Worm (Caenorhabditis elegans) whole organism, midembryonic: ENCODE data around the gene srj-10.

Experiments used
- T22C8.4 ChIP-seq: fragments of 200-800 bp; sonication (Bioruptor generic); IDR thresholded peaks from 2 replicates; pipeline ENCODE4 v1.3.6; 2022; ENCODE audit warnings: missing genetic modification characterization, missing compliant biosample characterization
- cog-1 ChIP-seq: sonication (generic microtip); optimal IDR thresholded peaks from 2 replicates; lab custom pipeline; 2016; ENCODE audit warnings: missing genetic modification characterization, missing compliant biosample characterization
- flt-1 ChIP-seq: fragments of 200-800 bp; sonication (Bioruptor generic); IDR thresholded peaks from 2 replicates; pipeline ENCODE4 v1.3.6; 2022; ENCODE audit warnings: missing genetic modification characterization, missing compliant biosample characterization
- klf-2 ChIP-seq: fragments of 200-800 bp; sonication (Bioruptor generic); conservative IDR thresholded peaks from 2 replicates; pipeline ENCODE4 v1.3.6; 2022; ENCODE audit warnings: missing genetic modification reagents, missing genetic modification characterization, missing compliant biosample characterization
- med-1 ChIP-seq: sonication (generic microtip); optimal IDR thresholded peaks from 2 replicates; lab custom pipeline; 2017; ENCODE audit warnings: missing genetic modification characterization, mild to moderate bottlenecking, missing compliant biosample characterization, antibody characterized with exemption, missing genetic modification reagents; ENCODE audit not compliant: insufficient read depth
- ref-1 ChIP-seq: fragments of 200-800 bp; sonication (Bioruptor generic); conservative IDR thresholded peaks from 2 replicates; pipeline ENCODE4 v1.3.6; 2022; ENCODE audit warnings: missing genetic modification reagents, missing genetic modification characterization, missing compliant biosample characterization
- tab-1 ChIP-seq: fragments of 200-800 bp; sonication (Bioruptor generic); IDR thresholded peaks from 2 replicates; pipeline ENCODE4 v1.3.6; 2022; ENCODE audit warnings: missing genetic modification characterization, missing compliant biosample characterization
- ztf-23 ChIP-seq: fragments of 200-800 bp; sonication (Bioruptor generic); IDR thresholded peaks from 2 replicates; pipeline ENCODE4 v1.3.6; 2022; ENCODE audit warnings: missing genetic modification reagents, missing genetic modification characterization, missing compliant biosample characterization
- ztf-29 ChIP-seq: fragments of 200-800 bp; sonication (Bioruptor generic); IDR thresholded peaks from 2 replicates; pipeline ENCODE4 v1.3.6; 2022; ENCODE audit warnings: missing genetic modification reagents, missing genetic modification characterization, missing compliant biosample characterization

Gene srj-10

ce11 chrV:16094284-16094683, 20.5 kb upstream of the srj-10 start, which contains the start of gene F22B8.7:
Gene F22B8.7 (plus strand): TSS chrV:16094584.
- TF ChIP-seq cog-1 (tag; lab: Kevin White, UChicago) (no peak), flt-1 (no peak), med-1 (GFP tag; lab: Kevin White, UChicago) (no peak), ztf-29 (GFP tag; lab: Robert Waterston, UW) (no peak), ref-1 (GFP tag; lab: Robert Waterston, UW) (no peak), klf-2 (GFP tag; lab: Robert Waterston, UW) (no peak), tab-1 (GFP tag; lab: Robert Waterston, UW) (no peak)

ce11 chrV:16090685-16091084, 16.9 kb upstream of the srj-10 start, which contains the start of gene F22B8.3:
Gene F22B8.3 (plus strand): TSS chrV:16090985.
- TF ChIP-seq med-1 (GFP tag; lab: Kevin White, UChicago) (no peak), ztf-29 (GFP tag; lab: Robert Waterston, UW) (no peak), cog-1 (tag; lab: Kevin White, UChicago) (no peak)

ce11 chrV:16080678-16081077, 6.9 kb upstream of the srj-10 start:
- TF ChIP-seq flt-1 (no peak), T22C8.4 (no peak), ztf-29 (GFP tag; lab: Robert Waterston, UW) (no peak), med-1 (GFP tag; lab: Kevin White, UChicago) (no peak), ref-1 (GFP tag; lab: Robert Waterston, UW) (no peak), tab-1 (GFP tag; lab: Robert Waterston, UW) (no peak), klf-2 (GFP tag; lab: Robert Waterston, UW) (no peak), cog-1 (tag; lab: Kevin White, UChicago) (no peak), ztf-23 (no peak)

- TF ChIP-seq T22C8.4: no peak
- TF ChIP-seq ztf-23: no peak
- TF ChIP-seq ztf-29 (GFP tag; lab: Robert Waterston, UW): no peak
- TF ChIP-seq cog-1 (tag; lab: Kevin White, UChicago): no peak
- TF ChIP-seq tab-1 (GFP tag; lab: Robert Waterston, UW): no peak
- no peak for TF ChIP-seq flt-1
- no peak for TF ChIP-seq med-1 (GFP tag; lab: Kevin White, UChicago)
- TF ChIP-seq klf-2 (GFP tag; lab: Robert Waterston, UW): no peak
- TF ChIP-seq ref-1 (GFP tag; lab: Robert Waterston, UW): no peak
Measured at ce11 chrV:16080039-16080438, 6.3 kb upstream of the srj-10 start.

ce11 chrV:16075250-16075709, 1.5 kb upstream of the srj-10 start, which contains the start of the genes F14H3.12 and srj-29:
Gene F14H3.12 (minus strand): TSS chrV:16075323.
Gene srj-29 (plus strand): TSS chrV:16075659.
- TF ChIP-seq cog-1 (tag; lab: Kevin White, UChicago) (no peak), med-1 (GFP tag; lab: Kevin White, UChicago) (no peak), ztf-23 (no peak), ztf-29 (GFP tag; lab: Robert Waterston, UW) (no peak), flt-1 (no peak), klf-2 (GFP tag; lab: Robert Waterston, UW) (no peak), tab-1 (GFP tag; lab: Robert Waterston, UW) (no peak), ref-1 (GFP tag; lab: Robert Waterston, UW) (no peak), T22C8.4 (no peak)

- TF ChIP-seq ref-1 (GFP tag; lab: Robert Waterston, UW) (no peak), ztf-23 (no peak), ztf-29 (GFP tag; lab: Robert Waterston, UW) (no peak), klf-2 (GFP tag; lab: Robert Waterston, UW) (no peak), flt-1 (no peak), med-1 (GFP tag; lab: Kevin White, UChicago) (no peak), tab-1 (GFP tag; lab: Robert Waterston, UW) (no peak), T22C8.4 (no peak), cog-1 (tag; lab: Kevin White, UChicago) (no peak)
Measured at ce11 chrV:16071167-16071566, 2.6 kb downstream of the srj-10 start, which contains the start of gene nhr-176. Gene nhr-176 (plus strand): TSS chrV:16071325.

ce11 chrV:16068938-16069337, 4.8 kb downstream of the srj-10 start, which contains the start of gene cyp-35D1:
Gene cyp-35D1 (plus strand): TSS chrV:16069238.
- no peak for TF ChIP-seq cog-1 (tag; lab: Kevin White, UChicago)
- TF ChIP-seq klf-2 (GFP tag; lab: Robert Waterston, UW): no peak
- no peak for TF ChIP-seq ref-1 (GFP tag; lab: Robert Waterston, UW)
- TF ChIP-seq T22C8.4: no peak
- no peak for TF ChIP-seq flt-1
- no peak for TF ChIP-seq med-1 (GFP tag; lab: Kevin White, UChicago)
- TF ChIP-seq ztf-23: no peak
- no peak for TF ChIP-seq tab-1 (GFP tag; lab: Robert Waterston, UW)
- TF ChIP-seq ztf-29 (GFP tag; lab: Robert Waterston, UW): no peak

- TF ChIP-seq ztf-23 (no peak), klf-2 (GFP tag; lab: Robert Waterston, UW) (no peak), ztf-29 (GFP tag; lab: Robert Waterston, UW) (no peak), med-1 (GFP tag; lab: Kevin White, UChicago) (no peak), tab-1 (GFP tag; lab: Robert Waterston, UW) (no peak), cog-1 (tag; lab: Kevin White, UChicago) (no peak), T22C8.4 (no peak), ref-1 (GFP tag; lab: Robert Waterston, UW) (no peak), flt-1 (no peak)
Measured at ce11 chrV:16062788-16063187, 11.0 kb downstream of the srj-10 start, which contains the start of gene F14H3.14. Gene F14H3.14 (minus strand): TSS chrV:16062888.

ce11 chrV:16061993-16062392, 11.8 kb downstream of the srj-10 start, which contains the start of gene fbxa-100:
Gene fbxa-100 (minus strand): TSS chrV:16062093.
- TF ChIP-seq tab-1 (GFP tag; lab: Robert Waterston, UW) (no peak), med-1 (GFP tag; lab: Kevin White, UChicago) (no peak), ztf-29 (GFP tag; lab: Robert Waterston, UW) (no peak), ref-1 (GFP tag; lab: Robert Waterston, UW) (no peak), T22C8.4 (no peak), cog-1 (tag; lab: Kevin White, UChicago) (no peak), ztf-23 (no peak), flt-1 (no peak), klf-2 (GFP tag; lab: Robert Waterston, UW) (no peak)
